Worm (Caenorhabditis elegans) whole organism, L3 larva: ENCODE measurements around the gene attf-5.

Experiments
- aly-2 ChIP-seq: fragments of 150-350 bp; optimal IDR thresholded peaks from 2 replicates; lab custom pipeline; 2014; ENCODE audit warnings: missing biosample characterization, missing genetic modification characterization
- mdl-1 ChIP-seq: fragments of 150-350 bp; optimal IDR thresholded peaks from 2 replicates; lab custom pipeline; 2014; ENCODE audit warnings: missing biosample characterization, missing genetic modification characterization
- nfya-1 ChIP-seq: sonication (generic microtip); optimal IDR thresholded peaks from 2 replicates; lab custom pipeline; 2017; ENCODE audit warnings: missing genetic modification characterization, mild to moderate bottlenecking, missing compliant biosample characterization, antibody characterized with exemption, moderate library complexity; ENCODE audit not compliant: insufficient read depth
- nhr-11 ChIP-seq: fragments of 150-350 bp; optimal IDR thresholded peaks from 2 replicates; lab custom pipeline; 2014; ENCODE audit warnings: missing biosample characterization, missing genetic modification characterization
- nhr-28 ChIP-seq: fragments of 150-350 bp; optimal IDR thresholded peaks from 2 replicates; lab custom pipeline; 2014; ENCODE audit warnings: missing biosample characterization, missing genetic modification characterization
- skn-1 ChIP-seq: fragments of 150-350 bp; optimal IDR thresholded peaks from 2 replicates; lab custom pipeline; 2014; ENCODE audit warnings: missing biosample characterization, missing genetic modification characterization
- unc-39 ChIP-seq: sonication (generic microtip); optimal IDR thresholded peaks from 4 replicates; lab custom pipeline; 2017; ENCODE audit warnings: missing biosample characterization, missing genetic modification characterization
- zag-1 ChIP-seq: fragments of 150-350 bp; optimal IDR thresholded peaks from 2 replicates; lab custom pipeline; 2014; ENCODE audit warnings: missing biosample characterization, missing genetic modification characterization
- ztf-11 ChIP-seq: fragments of 150-350 bp; optimal IDR thresholded peaks from 2 replicates; lab custom pipeline; 2014; ENCODE audit warnings: missing biosample characterization, missing genetic modification characterization

Gene attf-5

DNA sequence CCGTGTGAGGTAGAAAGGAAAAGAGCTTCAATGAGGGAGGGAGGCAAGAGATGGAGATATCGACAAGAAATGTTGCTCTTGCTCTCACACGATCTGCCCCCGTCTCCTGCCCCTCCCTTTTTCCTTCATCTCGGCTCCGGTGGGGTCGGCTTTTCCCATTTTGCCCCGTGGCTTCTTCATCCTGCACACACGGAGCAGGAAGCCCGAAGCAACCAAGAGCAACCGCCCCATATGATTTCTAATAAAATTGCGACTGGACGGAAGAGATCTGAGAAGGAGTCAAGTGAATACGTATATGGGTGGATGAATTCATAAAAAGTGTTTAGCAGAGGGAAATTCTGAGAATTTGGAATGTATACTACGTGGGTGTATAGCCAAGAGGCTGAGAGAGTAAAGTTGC is 56.5 kb downstream of the attf-5 start:
- no peak for TF ChIP-seq ztf-11 (tag; lab: Kevin White, UChicago)
- TF ChIP-seq zag-1 (tag; lab: Kevin White, UChicago): no peak
- TF ChIP-seq unc-39 (tag; lab: Kevin White, UChicago): no peak
- TF ChIP-seq skn-1: no peak
- TF ChIP-seq nhr-28: no peak
- TF ChIP-seq nfya-1 (tag; lab: Kevin White, UChicago): peak; percentile 23
- TF ChIP-seq nhr-11: no peak
- TF ChIP-seq, all 47 proteins: peak for 1

DNA sequence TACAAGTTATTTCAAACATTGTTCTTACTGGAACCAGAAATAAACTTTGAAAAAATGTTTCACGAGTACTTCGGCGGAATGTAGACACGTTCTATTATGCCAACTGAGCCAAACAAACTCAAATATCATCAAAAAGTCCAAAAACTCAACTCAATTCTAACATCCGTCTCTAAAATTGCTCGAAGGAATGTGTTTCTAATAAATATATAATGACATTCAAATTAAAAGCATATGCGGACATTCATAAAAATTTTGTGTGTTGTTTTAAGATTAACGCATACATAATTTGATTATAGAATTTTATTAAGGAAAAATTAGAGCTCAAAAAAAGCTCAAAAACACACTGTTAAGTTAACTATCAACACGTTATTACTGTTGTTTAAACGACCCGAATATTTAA is 57.3 kb downstream of the attf-5 start:
- TF ChIP-seq mdl-1 (tag; lab: Kevin White, UChicago) (no peak), aly-2 (tag; lab: Kevin White, UChicago) (no peak)
